Worm (Caenorhabditis elegans) whole organism, L4 larva: ENCODE data around the gene F22B5.6.

ENCODE experiments used
- F37D6.2 ChIP-seq: sonication (generic microtip); optimal IDR thresholded peaks from 2 replicates; lab custom pipeline; 2016; ENCODE audit warnings: mild to moderate bottlenecking, missing genetic modification characterization, missing compliant biosample characterization
- F49E8.2 ChIP-seq: sonication (generic microtip); optimal IDR thresholded peaks from 2 replicates; lab custom pipeline; 2016; ENCODE audit warnings: missing compliant biosample characterization, mild to moderate bottlenecking, missing genetic modification characterization, borderline replicate concordance
- R02D3.7 ChIP-seq: fragments of 150-350 bp; sonication (generic microtip); optimal IDR thresholded peaks from 3 replicates; lab custom pipeline; 2014; ENCODE audit warnings: missing biosample characterization, missing genetic modification characterization
- aha-1 ChIP-seq: fragments of 150-350 bp; peaks from one replicate; lab custom pipeline; 2014; ENCODE audit warnings: missing biosample characterization, missing genetic modification characterization
- aly-2 ChIP-seq: sonication (generic microtip); optimal IDR thresholded peaks from 2 replicates; lab custom pipeline; 2018; ENCODE audit warnings: missing biosample characterization, missing genetic modification characterization
- ama-1 ChIP-seq: fragments of 150-350 bp; optimal IDR thresholded peaks from 2 replicates; lab custom pipeline; 2014; ENCODE audit warnings: inconsistent platforms, mixed read lengths
- ceh-20 ChIP-seq: fragments of 200-800 bp; sonication (Bioruptor generic); IDR thresholded peaks from 2 replicates; pipeline ENCODE4 v1.3.6; 2022; ENCODE audit warnings: missing genetic modification reagents, missing genetic modification characterization, missing compliant biosample characterization
- ceh-82 ChIP-seq: sonication (generic microtip); optimal IDR thresholded peaks from 2 replicates; lab custom pipeline; 2017; ENCODE audit warnings: missing biosample characterization, missing genetic modification characterization
- ces-1 ChIP-seq: fragments of 150-350 bp; sonication (generic microtip); optimal IDR thresholded peaks from 4 replicates; lab custom pipeline; 2014; ENCODE audit warnings: missing biosample characterization, missing genetic modification reagents, missing genetic modification characterization
- daf-12 ChIP-seq: fragments of 150-350 bp; optimal IDR thresholded peaks from 2 replicates; lab custom pipeline; 2014; ENCODE audit warnings: missing biosample characterization, missing genetic modification reagents, missing genetic modification characterization
- daf-16 ChIP-seq, 3 experiments: sonication (generic microtip); optimal IDR thresholded peaks; 2 replicates each; lab custom pipeline; 2016 to 2017; ENCODE audit warnings: missing genetic modification characterization in 3 of 3, missing genetic modification reagents in 3 of 3, mild to moderate bottlenecking in 2 of 3, missing compliant biosample characterization in 2 of 3, missing biosample characterization in 1 of 3, moderate library complexity in 1 of 3
- dpl-1 ChIP-seq: fragments of 150-350 bp; optimal IDR thresholded peaks from 2 replicates; lab custom pipeline; 2014; ENCODE audit warnings: missing biosample characterization, missing genetic modification reagents, missing genetic modification characterization
- dve-1 ChIP-seq: sonication (generic microtip); optimal IDR thresholded peaks from 2 replicates; lab custom pipeline; 2017; ENCODE audit warnings: antibody characterized with exemption, mild to moderate bottlenecking, missing genetic modification characterization, missing compliant biosample characterization; ENCODE audit not compliant: insufficient read depth
- egl-43 ChIP-seq: fragments of 200-800 bp; sonication (Bioruptor generic); IDR thresholded peaks from 2 replicates; pipeline ENCODE4 v1.3.6; 2022; ENCODE audit warnings: missing genetic modification reagents, missing genetic modification characterization, missing compliant biosample characterization
- fkh-10 ChIP-seq: fragments of 150-350 bp; optimal IDR thresholded peaks from 2 replicates; lab custom pipeline; 2014; ENCODE audit warnings: missing biosample characterization, missing genetic modification reagents, missing genetic modification characterization
- hlh-11 ChIP-seq: fragments of 200-800 bp; sonication (Bioruptor generic); optimal IDR thresholded peaks from 2 replicates; lab custom pipeline; 2018; ENCODE audit warnings: mild to moderate bottlenecking, missing genetic modification characterization, missing compliant biosample characterization
- lin-1 ChIP-seq: fragments of 200-800 bp; sonication (Bioruptor generic); IDR thresholded peaks from 2 replicates; pipeline ENCODE4 v1.3.6; 2022; ENCODE audit warnings: missing genetic modification reagents, missing genetic modification characterization, missing compliant biosample characterization
- lin-29 ChIP-seq: fragments of 200-800 bp; sonication (Bioruptor generic); IDR thresholded peaks from 2 replicates; pipeline ENCODE4 v1.3.6; 2022; ENCODE audit warnings: missing genetic modification reagents, missing genetic modification characterization, missing compliant biosample characterization
- lsy-2 ChIP-seq, 2 experiments: fragments of 150-350 bp in 1 of 2; sonication (generic microtip) in 1 of 2; optimal IDR thresholded peaks; 2 replicates each; lab custom pipeline; 2014 to 2017; ENCODE audit warnings: missing biosample characterization in 2 of 2, missing genetic modification characterization in 2 of 2
- mdt-29 ChIP-seq: fragments of 200-800 bp; sonication (Bioruptor generic); IDR thresholded peaks from 2 replicates; pipeline ENCODE4 v1.3.6; 2022; ENCODE audit warnings: missing genetic modification reagents, missing genetic modification characterization, missing compliant biosample characterization
- mxl-3 ChIP-seq: fragments of 200-800 bp; sonication (Bioruptor generic); optimal IDR thresholded peaks from 2 replicates; lab custom pipeline; 2018; ENCODE audit warnings: mild to moderate bottlenecking, missing genetic modification characterization, missing compliant biosample characterization
- nhr-11 ChIP-seq: fragments of 150-350 bp; optimal IDR thresholded peaks from 2 replicates; lab custom pipeline; 2014; ENCODE audit warnings: missing biosample characterization, missing genetic modification characterization
- nhr-111 ChIP-seq: fragments of 200-800 bp; sonication (Bioruptor generic); optimal IDR thresholded peaks from 2 replicates; lab custom pipeline; 2018; ENCODE audit warnings: mild to moderate bottlenecking, missing genetic modification characterization, missing compliant biosample characterization
- nhr-25 ChIP-seq: sonication (generic microtip); optimal IDR thresholded peaks from 2 replicates; lab custom pipeline; 2017; ENCODE audit warnings: missing genetic modification characterization, mild to moderate bottlenecking, missing compliant biosample characterization, antibody characterized with exemption, moderate library complexity, borderline replicate concordance; ENCODE audit not compliant: insufficient read depth
- nhr-28 ChIP-seq: fragments of 150-350 bp; optimal IDR thresholded peaks from 2 replicates; lab custom pipeline; 2014; ENCODE audit warnings: missing biosample characterization, missing genetic modification characterization
- nhr-41 ChIP-seq: fragments of 200-800 bp; sonication (Bioruptor generic); IDR thresholded peaks from 2 replicates; pipeline ENCODE4 v1.3.6; 2022; ENCODE audit warnings: missing genetic modification reagents, missing genetic modification characterization, missing compliant biosample characterization
- php-3 ChIP-seq: fragments of 200-800 bp; sonication (Bioruptor generic); IDR thresholded peaks from 2 replicates; pipeline ENCODE4 v1.3.6; 2022; ENCODE audit warnings: missing genetic modification reagents, missing genetic modification characterization, missing compliant biosample characterization
- pqm-1 ChIP-seq: sonication (generic microtip); optimal IDR thresholded peaks from 2 replicates; lab custom pipeline; 2017; ENCODE audit warnings: missing biosample characterization, missing genetic modification characterization
- set-16 ChIP-seq: fragments of 200-800 bp; sonication (Bioruptor generic); IDR thresholded peaks from 2 replicates; pipeline ENCODE4 v1.3.6; 2022; ENCODE audit warnings: missing genetic modification reagents, missing genetic modification characterization, missing compliant biosample characterization
- skn-1 ChIP-seq: fragments of 150-350 bp; optimal IDR thresholded peaks from 2 replicates; lab custom pipeline; 2014; ENCODE audit warnings: missing biosample characterization, missing genetic modification characterization
- snpc-4 ChIP-seq: fragments of 150-350 bp; optimal IDR thresholded peaks from 2 replicates; lab custom pipeline; 2014; ENCODE audit warnings: missing biosample characterization, missing genetic modification characterization
- unc-62 ChIP-seq, 3 experiments: fragments of 150-350 bp in 1 of 3; sonication (generic microtip); optimal IDR thresholded peaks in 2 of 3; peaks in 1 of 3; 1 replicate in 1 of 3; 2 replicates in 2 of 3; lab custom pipeline; 2014 to 2017; ENCODE audit warnings: missing biosample characterization in 3 of 3, missing genetic modification characterization in 3 of 3, missing genetic modification reagents in 3 of 3, missing genotype in 1 of 3
- zip-11 ChIP-seq: fragments of 200-800 bp; sonication (Bioruptor generic); IDR thresholded peaks from 2 replicates; pipeline ENCODE4 v1.3.6; 2022; ENCODE audit warnings: missing genetic modification characterization, missing compliant biosample characterization

Gene F22B5.6

DNA sequence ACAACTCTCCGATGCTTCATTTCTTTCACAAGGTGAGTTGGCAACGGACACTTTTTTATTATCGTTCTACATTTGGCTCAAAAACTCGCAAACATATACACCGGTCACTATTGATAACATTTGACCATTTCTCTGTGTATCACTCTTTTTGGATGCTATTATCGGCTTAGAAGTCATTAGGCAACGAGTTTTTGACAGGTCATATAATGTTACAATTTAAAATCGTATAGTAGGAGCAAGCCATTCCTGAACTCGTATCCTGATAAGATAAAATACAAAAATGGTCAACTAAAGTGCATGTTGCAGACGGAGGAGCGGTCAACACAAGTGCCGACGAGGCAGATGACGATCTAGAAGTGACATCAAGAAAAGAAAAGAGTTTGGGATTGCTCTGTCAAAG is 43.1 kb downstream of the F22B5.6 start (continued):
- no peak for TF ChIP-seq dpl-1 (GFP tag; lab: Kevin White, UChicago)
- TF ChIP-seq skn-1 (tag; lab: Kevin White, UChicago): no peak
- no peak for TF ChIP-seq nhr-41 (GFP tag; lab: Robert Waterston, UW)
- TF ChIP-seq lsy-2 (tag; optimal IDR thresholded peaks at IDR 0.05; lab: Kevin White, UChicago): no peak
- no peak for TF ChIP-seq snpc-4 (tag; lab: Kevin White, UChicago)
- TF ChIP-seq ama-1: no peak
- TF ChIP-seq daf-12: no peak
- no peak for TF ChIP-seq set-16 (GFP tag; lab: Robert Waterston, UW)
- TF ChIP-seq aly-2: no peak
- TF ChIP-seq nhr-11 (tag; lab: Kevin White, UChicago): no peak

DNA sequence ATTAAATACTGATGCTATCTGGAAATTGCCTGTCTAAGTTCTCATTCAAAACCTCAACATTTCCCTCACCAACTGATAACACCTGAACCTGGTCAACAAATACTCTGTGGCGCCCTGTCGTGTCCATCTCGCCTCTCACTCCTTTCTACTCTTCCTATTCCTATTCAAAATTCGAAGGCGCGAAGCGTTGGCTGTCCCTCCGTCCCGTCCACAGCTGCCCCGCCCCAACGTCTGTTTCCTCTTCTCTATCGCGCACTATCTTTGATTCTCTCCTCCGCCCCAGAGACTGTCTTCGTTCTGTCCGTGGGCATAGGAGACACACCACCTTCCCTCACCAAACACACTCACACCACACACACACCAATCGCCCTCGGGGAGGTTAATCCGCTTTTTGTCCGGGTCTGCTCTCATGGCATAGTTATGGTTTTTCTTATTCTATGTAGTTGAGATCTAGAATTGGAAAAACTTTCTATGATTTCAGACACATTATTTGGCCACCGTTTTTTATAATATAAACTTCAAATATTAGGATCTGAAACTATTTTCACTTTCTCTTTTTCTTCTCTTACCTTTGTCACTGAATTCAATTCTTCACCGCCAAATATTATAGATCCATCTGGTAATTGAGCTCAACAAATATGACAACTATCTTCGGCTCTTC is 43.8 kb downstream of the F22B5.6 start, which contains the start of gene efl-3:
efl-3 (plus strand) TSS at position 611 of the 661 bp plus-strand sequence.
- no peak for TF ChIP-seq ces-1 (GFP tag; lab: Kevin White, UChicago)
- TF ChIP-seq R02D3.7 (tag; lab: Kevin White, UChicago): no peak
- TF ChIP-seq php-3 (GFP tag; lab: Robert Waterston, UW): 0 out of 2 replicates have a peak, but pooled peaks have one; percentile 23
- TF ChIP-seq aha-1 (tag; lab: Kevin White, UChicago): no peak
- TF ChIP-seq set-16 (GFP tag; lab: Robert Waterston, UW): 0 out of 2 replicates have a peak, but pooled peaks have one; percentile 25
- TF ChIP-seq ceh-20: no peak
- no peak for TF ChIP-seq zip-11 (GFP tag; lab: Robert Waterston, UW)
- peak; percentile 20 for TF ChIP-seq nhr-28
- no peak for TF ChIP-seq fkh-10 (GFP tag; lab: Kevin White, UChicago)
- TF ChIP-seq mdt-29: no peak
- no peak for TF ChIP-seq daf-16 (GFP tag; optimal IDR thresholded peaks at IDR 0.05; lab: Kevin White, UChicago)
- TF ChIP-seq daf-16 (tag; optimal IDR thresholded peaks at IDR 0.05; lab: Kevin White, UChicago): peak; percentile 77
- TF ChIP-seq unc-62 (GFP tag; optimal IDR thresholded peaks at IDR 0.05 in 1 of 2; lab: Kevin White, UChicago): peak in 1 of 2 experiments; percentile 27
- TF ChIP-seq unc-62 (tag; optimal IDR thresholded peaks at IDR 0.05; lab: Kevin White, UChicago): no peak
- TF ChIP-seq pqm-1 (tag; lab: Kevin White, UChicago): peak; percentile 21
- TF ChIP-seq dve-1: peak; percentile 42
- TF ChIP-seq egl-43 (GFP tag; lab: Robert Waterston, UW): no peak
- peak; percentile 75 for TF ChIP-seq hlh-11 (tag; lab: Kevin White, UChicago)

DNA sequence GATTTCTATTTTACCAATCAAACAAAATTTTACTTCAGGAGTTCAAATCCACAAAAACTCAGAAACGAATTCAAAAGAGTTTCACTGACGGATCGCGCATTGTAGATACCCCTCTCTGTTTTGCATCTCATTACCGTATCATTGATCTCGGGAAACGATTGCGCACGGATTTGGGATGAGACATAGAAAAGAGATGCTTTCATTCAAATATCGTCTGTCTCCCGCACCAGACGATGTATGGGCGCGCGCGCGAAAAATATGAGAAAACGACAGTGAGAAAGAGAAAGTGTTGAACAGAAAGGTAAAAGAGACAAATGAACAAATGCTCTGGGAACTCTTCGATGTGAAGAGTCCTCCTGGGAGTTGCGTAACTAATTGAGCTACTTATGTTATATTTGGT is 45.0 kb downstream of the F22B5.6 start:
- TF ChIP-seq snpc-4 (tag; lab: Kevin White, UChicago) (no peak), F49E8.2 (tag; lab: Kevin White, UChicago) (no peak), nhr-111 (GFP tag; lab: Kevin White, UChicago) (no peak), ceh-82 (tag; lab: Kevin White, UChicago) (no peak), mxl-3 (GFP tag; lab: Kevin White, UChicago) (no peak), F37D6.2 (tag; lab: Kevin White, UChicago) (no peak), nhr-11 (tag; lab: Kevin White, UChicago) (no peak), daf-16 (GFP tag; optimal IDR thresholded peaks at IDR 0.05; lab: Kevin White, UChicago) (no peak), daf-16 (tag; optimal IDR thresholded peaks at IDR 0.05; lab: Kevin White, UChicago) (no peak), lin-1 (GFP tag; lab: Robert Waterston, UW) (no peak), lsy-2 (tag; optimal IDR thresholded peaks at IDR 0.05; lab: Kevin White, UChicago) (no peak)

DNA sequence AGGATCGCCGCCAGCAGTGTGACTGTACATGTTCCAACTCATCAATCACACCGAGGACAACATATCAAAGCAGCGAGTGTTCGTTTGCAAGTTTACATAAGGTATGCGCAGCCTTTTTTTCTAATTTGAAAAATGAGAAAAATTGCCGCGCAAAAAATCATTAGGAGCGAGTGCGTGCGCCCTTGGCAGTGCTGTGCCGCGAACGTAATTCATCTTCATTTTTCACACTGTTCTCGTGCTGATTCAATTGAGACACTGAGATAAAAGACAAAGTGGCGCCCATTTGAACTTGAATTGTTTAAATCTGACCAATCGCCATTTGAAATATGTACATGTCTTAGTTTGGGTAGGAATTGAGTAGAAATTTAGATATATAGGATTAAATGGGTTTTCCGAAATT is 46.5 kb downstream of the F22B5.6 start:
- TF ChIP-seq zip-11 (GFP tag; lab: Robert Waterston, UW) (no peak), unc-62 (GFP tag; optimal IDR thresholded peaks at IDR 0.05 in 1 of 2; lab: Kevin White, UChicago) (peak in 1 of 2 experiments; percentile 80), unc-62 (tag; optimal IDR thresholded peaks at IDR 0.05; lab: Kevin White, UChicago) (no peak), lin-29 (GFP tag; lab: Robert Waterston, UW) (no peak), nhr-11 (tag; lab: Kevin White, UChicago) (no peak), nhr-25 (tag; lab: Kevin White, UChicago) (peak; percentile 32)
- TF ChIP-seq, all 104 proteins: peak for 2
